Fruit fly (Drosophila melanogaster) whole organism, embryonic: Measurements from ENCODE around the gene Plc21C.

Experiments
- Adf1 ChIP-seq: fragments of 200-800 bp; sonication (Bioruptor generic); IDR thresholded peaks from 2 replicates; pipeline ENCODE4 v1.3.6; 2022; ENCODE audit warnings: missing biosample characterization, missing genetic modification characterization
- CG1024 ChIP-seq: fragments of 200-800 bp; sonication (Bioruptor generic); IDR thresholded peaks from 2 replicates; pipeline ENCODE4 v1.3.6; 2022; ENCODE audit warnings: missing biosample characterization, missing genetic modification characterization
- CG10321 ChIP-seq: fragments of 200-800 bp; sonication (Bioruptor generic); IDR thresholded peaks from 2 replicates; pipeline ENCODE4 v1.3.6; 2022; ENCODE audit warnings: missing biosample characterization, missing genetic modification characterization
- CG10979 ChIP-seq: fragments of 200-800 bp; sonication (Bioruptor generic); optimal IDR thresholded peaks from 2 replicates; lab custom pipeline; 2018; ENCODE audit warnings: missing biosample characterization, mild to moderate bottlenecking, missing genetic modification characterization, moderate library complexity
- CG11093 ChIP-seq: fragments of 200-800 bp; sonication (Bioruptor generic); IDR thresholded peaks from 3 replicates; pipeline ENCODE4 v1.3.6; 2022; ENCODE audit warnings: missing biosample characterization, missing genetic modification characterization
- CG11456 ChIP-seq: fragments of 200-800 bp; sonication (Bioruptor generic); IDR thresholded peaks from 3 replicates; pipeline ENCODE4 v1.3.6; 2022; ENCODE audit warnings: missing biosample characterization, missing genetic modification characterization
- CG12391 ChIP-seq: fragments of 200-800 bp; sonication (Bioruptor generic); optimal IDR thresholded peaks from 3 replicates; lab custom pipeline; 2018; ENCODE audit warnings: missing biosample characterization, mild to moderate bottlenecking, missing genetic modification characterization, moderate library complexity
- CG14441 ChIP-seq: fragments of 200-800 bp; sonication (Bioruptor generic); IDR thresholded peaks from 2 replicates; pipeline ENCODE4 v1.3.6; 2022; ENCODE audit warnings: missing biosample characterization, missing genetic modification characterization
- CG14710 ChIP-seq: fragments of 200-800 bp; sonication (Bioruptor generic); optimal IDR thresholded peaks from 3 replicates; lab custom pipeline; 2019; ENCODE audit warnings: missing biosample characterization, mild to moderate bottlenecking, missing genetic modification characterization, moderate library complexity
- CG15696 ChIP-seq: fragments of 200-800 bp; sonication (Bioruptor generic); optimal IDR thresholded peaks from 2 replicates; lab custom pipeline; 2019; ENCODE audit warnings: missing biosample characterization, mild to moderate bottlenecking, missing genetic modification characterization, moderate library complexity
- CG18262 ChIP-seq: fragments of 200-800 bp; optimal IDR thresholded peaks from 3 replicates; lab custom pipeline; 2019; ENCODE audit warnings: missing biosample characterization, mild to moderate bottlenecking, missing genetic modification characterization, moderate library complexity
- CG34224 ChIP-seq: fragments of 200-800 bp; sonication (Bioruptor generic); IDR thresholded peaks from 3 replicates; pipeline ENCODE4 v1.3.6; 2022; ENCODE audit warnings: missing biosample characterization, missing genetic modification characterization; ENCODE audit not compliant: partially characterized antibody
- CG4424 ChIP-seq: fragments of 200-800 bp; sonication (Bioruptor generic); optimal IDR thresholded peaks from 3 replicates; lab custom pipeline; 2016; ENCODE audit warnings: missing biosample characterization, missing genetic modification characterization
- CG5245 ChIP-seq: fragments of 200-800 bp; sonication (Bioruptor generic); optimal IDR thresholded peaks from 3 replicates; lab custom pipeline; 2016; ENCODE audit warnings: missing biosample characterization, missing genetic modification characterization
- CG7928 ChIP-seq: fragments of 200-800 bp; sonication (Bioruptor generic); optimal IDR thresholded peaks from 2 replicates; lab custom pipeline; 2017; ENCODE audit warnings: missing biosample characterization, mild to moderate bottlenecking, missing genetic modification characterization
- CG7987 ChIP-seq: fragments of 200-800 bp; sonication (Bioruptor generic); optimal IDR thresholded peaks from 2 replicates; lab custom pipeline; 2018; ENCODE audit warnings: missing biosample characterization, mild to moderate bottlenecking, missing genetic modification characterization, moderate library complexity
- CG8388 ChIP-seq: fragments of 200-800 bp; sonication (Bioruptor generic); optimal IDR thresholded peaks from 2 replicates; lab custom pipeline; 2019; ENCODE audit warnings: missing biosample characterization, mild to moderate bottlenecking, missing genetic modification characterization, moderate library complexity
- CG8944 ChIP-seq: fragments of 200-800 bp; sonication (Bioruptor generic); optimal IDR thresholded peaks from 3 replicates; lab custom pipeline; 2016; ENCODE audit warnings: missing biosample characterization, missing genetic modification characterization
- Dbx ChIP-seq: fragments of 200-800 bp; sonication (Bioruptor generic); IDR thresholded peaks from 3 replicates; pipeline ENCODE4 v1.3.6; 2022; ENCODE audit warnings: missing biosample characterization, missing genetic modification characterization
- Hmx ChIP-seq: fragments of 200-800 bp; sonication (Bioruptor generic); optimal IDR thresholded peaks from 2 replicates; lab custom pipeline; 2016; ENCODE audit warnings: missing biosample characterization, missing genetic modification characterization
- Lim3 ChIP-seq: fragments of 200-800 bp; sonication (Bioruptor generic); IDR thresholded peaks from 2 replicates; pipeline ENCODE4 v1.3.6; 2022; ENCODE audit warnings: missing biosample characterization, missing genetic modification characterization
- Mrtf ChIP-seq: fragments of 200-800 bp; sonication (Bioruptor generic); IDR thresholded peaks from 3 replicates; pipeline ENCODE4 v1.3.6; 2022; ENCODE audit warnings: missing biosample characterization, missing genetic modification characterization
- Nf-YB ChIP-seq: fragments of 200-800 bp; sonication (Bioruptor generic); optimal IDR thresholded peaks from 3 replicates; lab custom pipeline; 2019; ENCODE audit warnings: missing biosample characterization, mild to moderate bottlenecking, missing genetic modification characterization, moderate library complexity
- Ssrp ChIP-seq: fragments of 200-800 bp; sonication (Bioruptor generic); optimal IDR thresholded peaks from 2 replicates; lab custom pipeline; 2018; ENCODE audit warnings: missing biosample characterization, mild to moderate bottlenecking, missing genetic modification characterization, moderate library complexity
- Tbp ChIP-seq: fragments of >200 bp; optimal IDR thresholded peaks from 2 replicates; lab custom pipeline; 2018; ENCODE audit warnings: missing biosample characterization, missing genetic modification characterization
- Xrp1 ChIP-seq: fragments of 200-800 bp; sonication (Bioruptor generic); IDR thresholded peaks from 2 replicates; pipeline ENCODE4 v1.3.6; 2022; ENCODE audit warnings: missing biosample characterization, missing genetic modification characterization
- cad ChIP-seq: fragments of >200 bp; optimal IDR thresholded peaks from 2 replicates; lab custom pipeline; 2017; ENCODE audit warnings: missing biosample characterization, missing genetic modification characterization
- corto ChIP-seq: fragments of 200-800 bp; sonication (Bioruptor generic); optimal IDR thresholded peaks from 2 replicates; lab custom pipeline; 2016; ENCODE audit warnings: missing biosample characterization, mild to moderate bottlenecking, missing genetic modification characterization, moderate library complexity
- crp ChIP-seq, 2 experiments: fragments of 200-800 bp; sonication (Bioruptor generic); optimal IDR thresholded peaks; 2 replicates in 1 of 2; 3 replicates in 1 of 2; lab custom pipeline; 2017; ENCODE audit warnings: missing biosample characterization in 2 of 2, missing genetic modification characterization in 2 of 2, mild to moderate bottlenecking in 1 of 2, moderate library complexity in 1 of 2
- cwo ChIP-seq: fragments of 200-800 bp; sonication (Bioruptor generic); optimal IDR thresholded peaks from 3 replicates; lab custom pipeline; 2017; ENCODE audit warnings: missing biosample characterization, missing genetic modification characterization, mild to moderate bottlenecking, moderate library complexity, missing genetic modification reagents
- da ChIP-seq: fragments of 200-800 bp; sonication (Bioruptor generic); optimal IDR thresholded peaks from 2 replicates; lab custom pipeline; 2016; ENCODE audit warnings: missing biosample characterization, missing genetic modification characterization
- exex ChIP-seq: fragments of 200-800 bp; sonication (Bioruptor generic); optimal IDR thresholded peaks from 4 replicates; lab custom pipeline; 2018; ENCODE audit warnings: missing biosample characterization, mild to moderate bottlenecking, missing genetic modification characterization, moderate library complexity
- fd96Cb ChIP-seq: fragments of 200-800 bp; sonication (Bioruptor generic); optimal IDR thresholded peaks from 2 replicates; lab custom pipeline; 2018; ENCODE audit warnings: missing biosample characterization, mild to moderate bottlenecking, missing genetic modification characterization, moderate library complexity
- fru ChIP-seq: fragments of >200 bp; optimal IDR thresholded peaks from 2 replicates; lab custom pipeline; 2017
- grn ChIP-seq: fragments of 200-800 bp; sonication (Bioruptor generic); optimal IDR thresholded peaks from 3 replicates; lab custom pipeline; 2017; ENCODE audit warnings: missing biosample characterization, missing genetic modification characterization
- kah ChIP-seq: fragments of 200-800 bp; sonication (Bioruptor generic); optimal IDR thresholded peaks from 2 replicates; lab custom pipeline; 2018; ENCODE audit warnings: missing biosample characterization, mild to moderate bottlenecking, missing genetic modification characterization
- lbe ChIP-seq: fragments of 200-800 bp; sonication (Bioruptor generic); optimal IDR thresholded peaks from 2 replicates; lab custom pipeline; 2016; ENCODE audit warnings: missing biosample characterization, mild to moderate bottlenecking, missing genetic modification characterization
- lmd ChIP-seq: fragments of 200-800 bp; sonication (Bioruptor generic); IDR thresholded peaks from 2 replicates; pipeline ENCODE4 v1.3.6; 2022; ENCODE audit warnings: missing biosample characterization, missing genetic modification characterization
- lov ChIP-seq, 2 experiments: fragments of 200-800 bp in 1 of 2; fragments of >200 bp in 1 of 2; sonication (Bioruptor generic) in 1 of 2; IDR thresholded peaks in 1 of 2; optimal IDR thresholded peaks in 1 of 2; 2 replicates in 1 of 2; 3 replicates in 1 of 2; pipeline versions ENCODE4 v1.3.6 to Lab custom; 2017 to 2022; ENCODE audit warnings: missing biosample characterization in 1 of 2, missing genetic modification characterization in 1 of 2
- mam ChIP-seq: fragments of 200-800 bp; sonication (Bioruptor generic); optimal IDR thresholded peaks from 3 replicates; lab custom pipeline; 2016; ENCODE audit warnings: missing biosample characterization, missing genetic modification characterization
- mirr ChIP-seq: fragments of 200-800 bp; sonication (Bioruptor generic); optimal IDR thresholded peaks from 3 replicates; lab custom pipeline; 2018; ENCODE audit warnings: missing biosample characterization, mild to moderate bottlenecking, missing genetic modification characterization
- pan ChIP-seq, 4 experiments: fragments of >200 bp in 3 of 4; fragments of 200-800 bp in 1 of 4; sonication (Bioruptor generic) in 1 of 4; optimal IDR thresholded peaks in 3 of 4; IDR thresholded peaks in 1 of 4; 2 replicates each; pipeline versions ENCODE4 v1.3.6 to Lab custom; 2017 to 2022; ENCODE audit warnings: missing biosample characterization in 2 of 4, missing genetic modification characterization in 2 of 4, mixed read lengths in 1 of 4
- sd ChIP-seq: fragments of 200-800 bp; sonication (Bioruptor generic); optimal IDR thresholded peaks from 3 replicates; lab custom pipeline; 2018; ENCODE audit warnings: missing biosample characterization, mild to moderate bottlenecking, missing genetic modification characterization, moderate library complexity
- sug ChIP-seq: fragments of 200-800 bp; optimal IDR thresholded peaks from 2 replicates; lab custom pipeline; 2019; ENCODE audit warnings: missing biosample characterization, mild to moderate bottlenecking, missing genetic modification characterization, moderate library complexity
- unc-4 ChIP-seq: fragments of 200-800 bp; sonication (Bioruptor generic); IDR thresholded peaks from 2 replicates; pipeline ENCODE4 v1.3.6; 2022; ENCODE audit warnings: missing biosample characterization, missing genetic modification characterization; ENCODE audit not compliant: partially characterized antibody
- unpg ChIP-seq: fragments of 200-800 bp; sonication (Bioruptor generic); optimal IDR thresholded peaks from 3 replicates; lab custom pipeline; 2018; ENCODE audit warnings: missing biosample characterization, mild to moderate bottlenecking, missing genetic modification characterization, moderate library complexity

Gene Plc21C

dm6 chr2L:377780-378222, 72.1 kb downstream of the Plc21C start, which contains the start of gene al (continued):
- TF ChIP-seq sd (tag; lab: Kevin White, UChicago), result peak; percentile 13
- no peak for TF ChIP-seq Mrtf (GFP tag; lab: Robert Waterston, UW)
- TF ChIP-seq mirr (GFP tag; lab: Kevin White, UChicago), result peak; percentile 10
- no peak for TF ChIP-seq pan (optimal IDR thresholded peaks at IDR 0.05; lab: Kevin White, UChicago)
- peak in 1 of 2 experiments; percentile 12 for TF ChIP-seq pan (GFP tag; optimal IDR thresholded peaks at IDR 0.05 in 1 of 2, IDR thresholded peaks at IDR 0.05 in 1 of 2)
- peak; percentile 77 for TF ChIP-seq CG10321 (GFP tag; lab: Robert Waterston, UW)
- no peak for TF ChIP-seq fd96Cb (tag; lab: Kevin White, UChicago)
- no peak for TF ChIP-seq CG1024 (GFP tag; lab: Robert Waterston, UW)
- TF ChIP-seq da (GFP tag; lab: Kevin White, UChicago), result peak; percentile 17
- no peak for TF ChIP-seq CG8944 (GFP tag; lab: Kevin White, UChicago)
- TF ChIP-seq lov (optimal IDR thresholded peaks at IDR 0.05; lab: Kevin White, UChicago), result no peak
- TF ChIP-seq lov (GFP tag; IDR thresholded peaks at IDR 0.05; lab: Robert Waterston, UW), result no peak
- no peak for TF ChIP-seq crp (GFP tag; optimal IDR thresholded peaks at IDR 0.05; lab: Kevin White, UChicago)
- TF ChIP-seq Nf-YB (GFP tag; lab: Kevin White, UChicago), result peak; percentile 98
- TF ChIP-seq cad (GFP tag; lab: Kevin White, UChicago), result no peak
- no peak for TF ChIP-seq CG15696 (tag; lab: Kevin White, UChicago)
- peak; percentile 46; the same call in 1 of the 3 replicates for TF ChIP-seq CG34224 (GFP tag; lab: Robert Waterston, UW)
- no peak for TF ChIP-seq mam (GFP tag; lab: Kevin White, UChicago)
- TF ChIP-seq, all 482 proteins: peak for 53

- no peak for TF ChIP-seq Hmx (GFP tag; lab: Kevin White, UChicago)
- peak; percentile 90 for TF ChIP-seq exex
- peak; percentile 94 for TF ChIP-seq grn (GFP tag; lab: Kevin White, UChicago)
- peak; percentile 23 for TF ChIP-seq sug (tag; lab: Kevin White, UChicago)
- TF ChIP-seq CG11093, result no peak
- peak; percentile 61 for TF ChIP-seq mirr (GFP tag; lab: Kevin White, UChicago)
- peak; percentile 34 for TF ChIP-seq cwo (GFP tag; lab: Kevin White, UChicago)
- peak; percentile 7 for TF ChIP-seq CG7987 (GFP tag; lab: Kevin White, UChicago)
- no peak for TF ChIP-seq CG5245
- no peak for TF ChIP-seq Lim3 (GFP tag; lab: Robert Waterston, UW)
- TF ChIP-seq Dbx, result no peak
These were observed 73.2 kb downstream of the Plc21C start for dm6 chr2L:378815-379440.

dm6 chr2L:382807-383206, 77.1 kb downstream of the Plc21C start:
- TF ChIP-seq CG14441, result no peak
- TF ChIP-seq lmd (GFP tag; lab: Robert Waterston, UW), result 0 out of 2 replicates have a peak, but pooled peaks have one; percentile 20
- peak; percentile 40 for TF ChIP-seq lbe (GFP tag; lab: Kevin White, UChicago)
- no peak for TF ChIP-seq CG7928 (GFP tag; lab: Kevin White, UChicago)
- no peak for TF ChIP-seq Adf1
- peak; percentile 10 for TF ChIP-seq unpg (GFP tag; lab: Kevin White, UChicago)
- TF ChIP-seq CG12391 (tag; lab: Kevin White, UChicago), result peak; percentile 1
- no peak for TF ChIP-seq CG11456 (GFP tag; lab: Robert Waterston, UW)
- no peak for TF ChIP-seq Tbp (GFP tag; lab: Kevin White, UChicago)
- peak; percentile 47 for TF ChIP-seq CG10979 (tag; lab: Kevin White, UChicago)
- TF ChIP-seq Xrp1 (GFP tag; lab: Robert Waterston, UW), result peak; percentile 35; the same call in 1 of the 2 replicates
- peak; percentile 12 for TF ChIP-seq CG4424
- no peak for TF ChIP-seq fru (lab: Kevin White, UChicago)
- TF ChIP-seq CG18262 (tag; lab: Kevin White, UChicago), result peak; percentile 21
- TF ChIP-seq CG14710 (tag; lab: Kevin White, UChicago), result peak; percentile 25
- TF ChIP-seq Ssrp (tag; lab: Kevin White, UChicago), result peak; percentile 3
- peak; percentile 9 for TF ChIP-seq corto
- TF ChIP-seq kah (GFP tag; lab: Kevin White, UChicago), result no peak
- TF ChIP-seq CG8388 (GFP tag; lab: Kevin White, UChicago), result peak; percentile 7
- no peak for TF ChIP-seq unc-4
